Worm (Caenorhabditis elegans) whole organism, late embryonic: Measurements from ENCODE around the gene fbxa-39.

ENCODE experiments used
- C38D4.7 ChIP-seq: fragments of 200-800 bp; sonication (Bioruptor generic); optimal IDR thresholded peaks from 2 replicates; lab custom pipeline; 2018; ENCODE audit warnings: mild to moderate bottlenecking, missing genetic modification characterization, moderate library complexity, missing compliant biosample characterization
- F13H6.1 ChIP-seq: sonication (generic microtip); optimal IDR thresholded peaks from 2 replicates; lab custom pipeline; 2016; ENCODE audit warnings: missing genetic modification characterization, missing compliant biosample characterization
- K02D7.2 ChIP-seq: sonication (generic microtip); optimal IDR thresholded peaks from 2 replicates; lab custom pipeline; 2017; ENCODE audit warnings: mild to moderate bottlenecking, missing genetic modification characterization, missing compliant biosample characterization
- K09A11.1 ChIP-seq: sonication (generic microtip); optimal IDR thresholded peaks from 2 replicates; lab custom pipeline; 2017; ENCODE audit warnings: antibody characterized with exemption, mild to moderate bottlenecking, missing genetic modification characterization, missing compliant biosample characterization; ENCODE audit not compliant: insufficient read depth
- ahr-1 ChIP-seq: sonication (generic microtip); optimal IDR thresholded peaks from 2 replicates; lab custom pipeline; 2016; ENCODE audit warnings: missing genetic modification characterization, missing compliant biosample characterization
- ama-1 ChIP-seq: fragments of 150-350 bp; optimal IDR thresholded peaks from 2 replicates; lab custom pipeline; 2014
- ceh-14 ChIP-seq: sonication (generic microtip); optimal IDR thresholded peaks from 2 replicates; lab custom pipeline; 2016; ENCODE audit warnings: missing genotype, missing genetic modification characterization, missing compliant biosample characterization
- ceh-19 ChIP-seq: fragments of 200-800 bp; sonication (Bioruptor generic); optimal IDR thresholded peaks from 2 replicates; lab custom pipeline; 2018; ENCODE audit warnings: mild to moderate bottlenecking, missing genetic modification characterization, missing compliant biosample characterization
- ceh-30 ChIP-seq: fragments of 150-350 bp; optimal IDR thresholded peaks from 2 replicates; lab custom pipeline; 2014; ENCODE audit warnings: missing biosample characterization, missing genetic modification characterization
- ceh-31 ChIP-seq: sonication (generic microtip); optimal IDR thresholded peaks from 2 replicates; lab custom pipeline; 2016; ENCODE audit warnings: missing genetic modification characterization, missing compliant biosample characterization
- ceh-48 ChIP-seq: sonication (generic microtip); optimal IDR thresholded peaks from 2 replicates; lab custom pipeline; 2016; ENCODE audit warnings: missing genetic modification characterization, inconsistent platforms, missing compliant biosample characterization
- che-1 ChIP-seq: sonication (generic microtip); optimal IDR thresholded peaks from 2 replicates; lab custom pipeline; 2016; ENCODE audit warnings: mild to moderate bottlenecking, missing genetic modification characterization, missing compliant biosample characterization
- elt-2 ChIP-seq: sonication (generic microtip); optimal IDR thresholded peaks from 2 replicates; lab custom pipeline; 2016; ENCODE audit warnings: missing genetic modification reagents, missing genetic modification characterization, missing compliant biosample characterization
- elt-4 ChIP-seq: sonication (generic microtip); optimal IDR thresholded peaks from 2 replicates; lab custom pipeline; 2016; ENCODE audit warnings: missing genetic modification characterization, missing compliant biosample characterization
- ets-4 ChIP-seq: sonication (generic microtip); optimal IDR thresholded peaks from 2 replicates; lab custom pipeline; 2016; ENCODE audit warnings: missing genetic modification characterization, missing compliant biosample characterization
- fax-1 ChIP-seq: sonication (generic microtip); optimal IDR thresholded peaks from 2 replicates; lab custom pipeline; 2016; ENCODE audit warnings: missing genotype, missing genetic modification characterization, missing compliant biosample characterization
- fkh-10 ChIP-seq: fragments of 150-350 bp; optimal IDR thresholded peaks from 2 replicates; lab custom pipeline; 2014; ENCODE audit warnings: missing biosample characterization, missing genetic modification reagents, missing genetic modification characterization
- hlh-13 ChIP-seq: fragments of 200-800 bp; sonication (Bioruptor generic); optimal IDR thresholded peaks from 2 replicates; lab custom pipeline; 2018; ENCODE audit warnings: mild to moderate bottlenecking, missing genetic modification characterization, missing compliant biosample characterization
- hlh-15 ChIP-seq: sonication (generic microtip); optimal IDR thresholded peaks from 2 replicates; lab custom pipeline; 2016; ENCODE audit warnings: missing genetic modification characterization, missing compliant biosample characterization
- hlh-30 ChIP-seq: sonication (generic microtip); optimal IDR thresholded peaks from 2 replicates; lab custom pipeline; 2017; ENCODE audit warnings: antibody characterized with exemption, missing genetic modification characterization, missing compliant biosample characterization; ENCODE audit not compliant: insufficient read depth
- hlh-6 ChIP-seq: sonication (generic microtip); optimal IDR thresholded peaks from 2 replicates; lab custom pipeline; 2016; ENCODE audit warnings: missing genotype, missing genetic modification characterization, missing compliant biosample characterization
- hlh-8 ChIP-seq: sonication (generic microtip); optimal IDR thresholded peaks from 2 replicates; lab custom pipeline; 2016; ENCODE audit warnings: missing genotype, missing genetic modification characterization, missing compliant biosample characterization
- lin-11 ChIP-seq: fragments of 200-800 bp; sonication (Bioruptor generic); optimal IDR thresholded peaks from 2 replicates; lab custom pipeline; 2018; ENCODE audit warnings: mild to moderate bottlenecking, missing genetic modification characterization, missing compliant biosample characterization
- madf-2 ChIP-seq: sonication (generic microtip); optimal IDR thresholded peaks from 2 replicates; lab custom pipeline; 2017; ENCODE audit warnings: missing genetic modification characterization, missing compliant biosample characterization
- nfya-1 ChIP-seq: sonication (generic microtip); optimal IDR thresholded peaks from 2 replicates; lab custom pipeline; 2017; ENCODE audit warnings: missing genetic modification characterization, mild to moderate bottlenecking, missing compliant biosample characterization, antibody characterized with exemption, moderate library complexity
- nhr-232 ChIP-seq: sonication (generic microtip); optimal IDR thresholded peaks from 2 replicates; lab custom pipeline; 2016; ENCODE audit warnings: missing genetic modification characterization, missing compliant biosample characterization
- npax-4 ChIP-seq: sonication (generic microtip); optimal IDR thresholded peaks from 2 replicates; lab custom pipeline; 2016; ENCODE audit warnings: missing genetic modification characterization, missing compliant biosample characterization
- pros-1 ChIP-seq: fragments of 150-350 bp; optimal IDR thresholded peaks from 2 replicates; lab custom pipeline; 2014; ENCODE audit warnings: missing biosample characterization, missing genetic modification reagents, missing genetic modification characterization
- ref-2 ChIP-seq: sonication (generic microtip); optimal IDR thresholded peaks from 2 replicates; lab custom pipeline; 2016; ENCODE audit warnings: missing genetic modification characterization, missing compliant biosample characterization
- rnt-1 ChIP-seq: sonication (generic microtip); optimal IDR thresholded peaks from 2 replicates; lab custom pipeline; 2016; ENCODE audit warnings: missing genetic modification characterization, missing compliant biosample characterization
- sdc-2 ChIP-seq: sonication (generic microtip); optimal IDR thresholded peaks from 2 replicates; lab custom pipeline; 2016; ENCODE audit warnings: missing genotype, missing genetic modification characterization, missing compliant biosample characterization
- sox-2 ChIP-seq: fragments of 200-800 bp; sonication (Bioruptor generic); IDR thresholded peaks from 2 replicates; pipeline ENCODE4 v1.3.6; 2022; ENCODE audit warnings: missing genetic modification reagents, missing genetic modification characterization, missing compliant biosample characterization
- tbx-2 ChIP-seq: sonication (generic microtip); optimal IDR thresholded peaks from 2 replicates; lab custom pipeline; 2016; ENCODE audit warnings: missing genetic modification characterization, missing compliant biosample characterization
- ttx-3 ChIP-seq: sonication (generic microtip); optimal IDR thresholded peaks from 2 replicates; lab custom pipeline; 2016; ENCODE audit warnings: missing genetic modification reagents, missing genetic modification characterization, missing compliant biosample characterization
- unc-55 ChIP-seq: sonication (generic microtip); optimal IDR thresholded peaks from 2 replicates; lab custom pipeline; 2017; ENCODE audit warnings: missing biosample characterization, missing genetic modification reagents, missing genetic modification characterization
- unc-86 ChIP-seq: sonication (generic microtip); optimal IDR thresholded peaks from 2 replicates; lab custom pipeline; 2016; ENCODE audit warnings: missing genetic modification characterization, missing compliant biosample characterization
- ztf-16 ChIP-seq: sonication (generic microtip); optimal IDR thresholded peaks from 2 replicates; lab custom pipeline; 2017; ENCODE audit warnings: missing genetic modification characterization, missing compliant biosample characterization

fbxa-39 gene

ce11 chrIII:2232360-2232759, 40.5 kb upstream of the fbxa-39 start, which contains the start of gene fbxa-47:
Gene fbxa-47 (minus strand): TSS chrIII:2232460.
- TF ChIP-seq che-1 (tag; lab: Kevin White, UChicago) (no peak), ama-1 (no peak), unc-55 (GFP tag; lab: Kevin White, UChicago) (no peak), F13H6.1 (no peak), ceh-30 (tag; lab: Kevin White, UChicago) (no peak), ahr-1 (no peak), hlh-30 (tag; lab: Kevin White, UChicago) (no peak), fax-1 (tag; lab: Kevin White, UChicago) (no peak), nhr-232 (tag; lab: Kevin White, UChicago) (no peak), ztf-16 (tag; lab: Kevin White, UChicago) (no peak), K02D7.2 (tag; lab: Kevin White, UChicago) (no peak), unc-86 (no peak), ttx-3 (tag; lab: Kevin White, UChicago) (no peak), pros-1 (tag; lab: Kevin White, UChicago) (no peak), sdc-2 (tag; lab: Kevin White, UChicago) (no peak), K09A11.1 (tag; lab: Kevin White, UChicago) (no peak), npax-4 (no peak), ref-2 (tag; lab: Kevin White, UChicago) (no peak), ceh-19 (GFP tag; lab: Kevin White, UChicago) (no peak)

- TF ChIP-seq elt-2 (peak; percentile 74), hlh-30 (tag; lab: Kevin White, UChicago) (no peak), ceh-14 (tag; lab: Kevin White, UChicago) (no peak), elt-4 (tag; lab: Kevin White, UChicago) (no peak)
Measured at ce11 chrIII:2233399-2233798, 39.4 kb upstream of the fbxa-39 start.

- TF ChIP-seq ref-2 (tag; lab: Kevin White, UChicago), result peak; percentile 67
- peak; percentile 33 for TF ChIP-seq ceh-31 (tag; lab: Kevin White, UChicago)
- TF ChIP-seq hlh-30 (tag; lab: Kevin White, UChicago), result peak; percentile 65
- TF ChIP-seq ceh-48, result no peak
- no peak for TF ChIP-seq hlh-8 (tag; lab: Kevin White, UChicago)
- no peak for TF ChIP-seq fkh-10 (GFP tag; lab: Kevin White, UChicago)
- TF ChIP-seq ets-4 (tag; lab: Kevin White, UChicago), result no peak
- TF ChIP-seq tbx-2 (tag; lab: Kevin White, UChicago), result peak; percentile 53
- TF ChIP-seq sox-2, result no peak
Measured at ce11 chrIII:2234192-2234934, 38.5 kb upstream of the fbxa-39 start, which contains the start of gene C39B5.2. Gene C39B5.2 (plus strand): TSS chrIII:2234884.

ce11 chrIII:2239587-2240144, 33.2 kb upstream of the fbxa-39 start, which contains the start of gene C39B5.10:
Gene C39B5.10 (minus strand): TSS chrIII:2239637.
- TF ChIP-seq ahr-1 (no peak), elt-2 (peak; percentile 13)

ce11 chrIII:2240471-2240870, 32.4 kb upstream of the fbxa-39 start, which contains the start of gene srz-56:
Gene srz-56 (plus strand): TSS chrIII:2240771.
- TF ChIP-seq npax-4 (no peak), che-1 (tag; lab: Kevin White, UChicago) (no peak), pros-1 (tag; lab: Kevin White, UChicago) (no peak), nfya-1 (tag; lab: Kevin White, UChicago) (no peak), F13H6.1 (no peak), rnt-1 (tag; lab: Kevin White, UChicago) (no peak), C38D4.7 (GFP tag; lab: Kevin White, UChicago) (no peak), madf-2 (tag; lab: Kevin White, UChicago) (no peak), hlh-6 (tag; lab: Kevin White, UChicago) (no peak), lin-11 (tag; lab: Kevin White, UChicago) (no peak), hlh-13 (no peak), hlh-15 (no peak)
